Worm (Caenorhabditis elegans): ENCODE measurements around the gene W02H5.19.

ce11 chrV:2688562-2688961 is 49.9 kb downstream of the W02H5.19 start:
- TF ChIP-seq tbx-37 (GFP tag; conservative IDR thresholded peaks at IDR 0.05) (no peak), ceh-13 (GFP tag; optimal IDR thresholded peaks at IDR 0.05) (no peak), tbx-11 (GFP tag; IDR thresholded peaks at IDR 0.05) (no peak), ets-7 (tag; optimal IDR thresholded peaks at IDR 0.05) (no peak), ama-1 (optimal IDR thresholded peaks at IDR 0.05) (no peak), sea-1 (GFP tag; conservative IDR thresholded peaks at IDR 0.05) (no peak), tra-4 (tag; optimal IDR thresholded peaks at IDR 0.05) (no peak)
